Worm (Caenorhabditis elegans) whole organism, early embryonic: Measurements from ENCODE around the gene rab-37.

Experiments used
- B0310.2 ChIP-seq: sonication (generic microtip); optimal IDR thresholded peaks from 2 replicates; lab custom pipeline; 2016; ENCODE audit warnings: mild to moderate bottlenecking, missing genetic modification characterization, missing compliant biosample characterization
- aly-1 ChIP-seq: sonication (generic microtip); optimal IDR thresholded peaks from 2 replicates; lab custom pipeline; 2016; ENCODE audit warnings: missing genetic modification characterization, missing compliant biosample characterization
- ama-1 ChIP-seq: fragments of 150-350 bp; optimal IDR thresholded peaks from 2 replicates; lab custom pipeline; 2014
- ceh-36 ChIP-seq: sonication (generic microtip); optimal IDR thresholded peaks from 2 replicates; lab custom pipeline; 2016; ENCODE audit warnings: missing genetic modification characterization, inconsistent platforms, missing compliant biosample characterization
- flt-1 ChIP-seq: fragments of 200-800 bp; sonication (Bioruptor generic); IDR thresholded peaks from 2 replicates; pipeline ENCODE4 v1.3.6; 2022; ENCODE audit warnings: missing genetic modification characterization, missing compliant biosample characterization
- hmbx-1 ChIP-seq: sonication (generic microtip); optimal IDR thresholded peaks from 2 replicates; lab custom pipeline; 2016; ENCODE audit warnings: mild to moderate bottlenecking, missing genetic modification characterization, missing compliant biosample characterization
- hmg-4 ChIP-seq: fragments of 200-800 bp; sonication (Bioruptor generic); optimal IDR thresholded peaks from 2 replicates; lab custom pipeline; 2018; ENCODE audit warnings: mild to moderate bottlenecking, missing genetic modification characterization, missing compliant biosample characterization

ce11 chrX:4254782-4255181 lies 19.1 kb upstream of the rab-37 start, which contains the start of gene taf-11.1:
- TF ChIP-seq B0310.2 (tag; lab: Kevin White, UChicago) (no peak), ama-1 (no peak), flt-1 (no peak), ceh-36 (tag; lab: Kevin White, UChicago) (no peak), hmbx-1 (no peak), aly-1 (tag; lab: Kevin White, UChicago) (no peak), hmg-4 (no peak)
